Worm (Caenorhabditis elegans) whole organism, early embryonic: ENCODE results near the gene ldp-1.

Experiments used
- B0310.2 ChIP-seq: sonication (generic microtip); optimal IDR thresholded peaks from 2 replicates; lab custom pipeline; 2016; ENCODE audit warnings: mild to moderate bottlenecking, missing genetic modification characterization, missing compliant biosample characterization
- F13C5.2 ChIP-seq: sonication (generic microtip); optimal IDR thresholded peaks from 2 replicates; lab custom pipeline; 2017; ENCODE audit warnings: mild to moderate bottlenecking, missing genetic modification characterization, inconsistent platforms, missing compliant biosample characterization
- aly-1 ChIP-seq: sonication (generic microtip); optimal IDR thresholded peaks from 2 replicates; lab custom pipeline; 2016; ENCODE audit warnings: missing genetic modification characterization, missing compliant biosample characterization
- ama-1 ChIP-seq: fragments of 150-350 bp; optimal IDR thresholded peaks from 2 replicates; lab custom pipeline; 2014
- ceh-13 ChIP-seq: fragments of 200-800 bp; sonication (Bioruptor generic); optimal IDR thresholded peaks from 2 replicates; lab custom pipeline; 2018; ENCODE audit warnings: mild to moderate bottlenecking, missing genetic modification characterization, missing compliant biosample characterization
- ceh-36 ChIP-seq: sonication (generic microtip); optimal IDR thresholded peaks from 2 replicates; lab custom pipeline; 2016; ENCODE audit warnings: missing genetic modification characterization, inconsistent platforms, missing compliant biosample characterization
- ets-7 ChIP-seq: sonication (generic microtip); optimal IDR thresholded peaks from 2 replicates; lab custom pipeline; 2016; ENCODE audit warnings: missing genotype, missing genetic modification characterization, missing compliant biosample characterization
- flt-1 ChIP-seq: fragments of 200-800 bp; sonication (Bioruptor generic); IDR thresholded peaks from 2 replicates; pipeline ENCODE4 v1.3.6; 2022; ENCODE audit warnings: missing genetic modification characterization, missing compliant biosample characterization
- hmbx-1 ChIP-seq: sonication (generic microtip); optimal IDR thresholded peaks from 2 replicates; lab custom pipeline; 2016; ENCODE audit warnings: mild to moderate bottlenecking, missing genetic modification characterization, missing compliant biosample characterization
- hmg-4 ChIP-seq: fragments of 200-800 bp; sonication (Bioruptor generic); optimal IDR thresholded peaks from 2 replicates; lab custom pipeline; 2018; ENCODE audit warnings: mild to moderate bottlenecking, missing genetic modification characterization, missing compliant biosample characterization
- hnd-1 ChIP-seq: sonication (generic microtip); optimal IDR thresholded peaks from 2 replicates; lab custom pipeline; 2016; ENCODE audit warnings: missing genetic modification characterization, missing compliant biosample characterization
- pes-1 ChIP-seq: fragments of 200-800 bp; sonication (Bioruptor generic); IDR thresholded peaks from 2 replicates; pipeline ENCODE4 v1.3.6; 2022; ENCODE audit warnings: missing genetic modification reagents, missing genetic modification characterization, missing compliant biosample characterization
- scrt-1 ChIP-seq: fragments of 200-800 bp; sonication (Bioruptor generic); IDR thresholded peaks from 2 replicates; pipeline ENCODE4 v1.3.6; 2022; ENCODE audit warnings: missing genetic modification characterization, missing compliant biosample characterization
- sea-1 ChIP-seq: fragments of 200-800 bp; sonication (Bioruptor generic); conservative IDR thresholded peaks from 2 replicates; pipeline ENCODE4 v1.3.6; 2022; ENCODE audit warnings: missing genetic modification characterization, missing compliant biosample characterization
- tbx-11 ChIP-seq: fragments of 200-800 bp; sonication (Bioruptor generic); IDR thresholded peaks from 2 replicates; pipeline ENCODE4 v1.3.6; 2022; ENCODE audit warnings: missing genetic modification characterization, missing compliant biosample characterization
- tbx-37 ChIP-seq: fragments of 200-800 bp; sonication (Bioruptor generic); conservative IDR thresholded peaks from 2 replicates; pipeline ENCODE4 v1.3.6; 2022; ENCODE audit warnings: missing genetic modification reagents, missing genetic modification characterization, missing compliant biosample characterization
- tra-4 ChIP-seq: sonication (generic microtip); optimal IDR thresholded peaks from 2 replicates; lab custom pipeline; 2017; ENCODE audit warnings: missing genetic modification characterization, missing compliant biosample characterization

Gene ldp-1

ce11 chrV:2097653-2098052, 29.7 kb upstream of the ldp-1 start, which contains the start of gene clec-208:
clec-208 (plus strand) TSS chrV:2097953.
- TF ChIP-seq scrt-1 (GFP tag; lab: Robert Waterston, UW) = no peak
- TF ChIP-seq tra-4 = no peak
- no peak for TF ChIP-seq tbx-37 (GFP tag; lab: Robert Waterston, UW)
- TF ChIP-seq flt-1 (GFP tag; lab: Robert Waterston, UW) = no peak
- no peak for TF ChIP-seq hnd-1 (tag; lab: Kevin White, UChicago)

DNA sequence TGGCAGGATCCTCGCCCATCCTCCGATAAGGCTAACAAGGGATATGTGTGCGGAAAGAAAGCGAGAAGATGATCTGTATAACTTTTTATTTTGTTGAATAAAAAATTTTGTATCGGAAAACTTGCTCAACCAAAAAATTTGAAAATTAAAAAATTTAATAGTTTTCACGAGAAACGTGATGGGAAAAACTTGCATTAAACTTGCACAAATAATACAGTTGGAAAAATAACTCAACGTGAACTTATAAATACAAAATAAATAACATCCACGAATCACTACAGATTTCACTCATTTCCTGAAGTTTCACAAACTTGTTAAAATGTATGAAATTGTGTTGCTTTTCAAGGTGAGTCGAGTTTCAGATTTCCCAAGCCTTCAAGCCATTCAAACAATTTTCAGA, 28.3 kb upstream of the ldp-1 start, which contains the start of gene F36F12.7:
Gene F36F12.7, plus strand, starts transcription at position 301 of the 400 bp plus-strand sequence.
- no peak for TF ChIP-seq ceh-13 (GFP tag; lab: Kevin White, UChicago)
- TF ChIP-seq ceh-36 (tag; lab: Kevin White, UChicago) = no peak
- TF ChIP-seq tbx-37 (GFP tag; lab: Robert Waterston, UW) = no peak
- no peak for TF ChIP-seq hmg-4 (GFP tag; lab: Kevin White, UChicago)
- TF ChIP-seq scrt-1 (GFP tag; lab: Robert Waterston, UW) = no peak
- TF ChIP-seq tbx-11 = no peak
- no peak for TF ChIP-seq flt-1 (GFP tag; lab: Robert Waterston, UW)
- no peak for TF ChIP-seq B0310.2
- TF ChIP-seq hmbx-1 (tag; lab: Kevin White, UChicago) = no peak
- TF ChIP-seq ama-1 (lab: Kevin White, UChicago) = no peak
- no peak for TF ChIP-seq pes-1
- TF ChIP-seq F13C5.2 (tag; lab: Kevin White, UChicago) = no peak

ce11 chrV:2103118-2103517, 24.2 kb upstream of the ldp-1 start, which contains the start of gene F36F12.1:
F36F12.1 (minus strand) TSS chrV:2103218.
- TF ChIP-seq F13C5.2 (tag; lab: Kevin White, UChicago) (no peak), sea-1 (GFP tag; lab: Robert Waterston, UW) (no peak), hmbx-1 (tag; lab: Kevin White, UChicago) (no peak), tbx-37 (GFP tag; lab: Robert Waterston, UW) (no peak), aly-1 (tag; lab: Kevin White, UChicago) (no peak), tra-4 (no peak), scrt-1 (GFP tag; lab: Robert Waterston, UW) (no peak), ets-7 (no peak), hnd-1 (tag; lab: Kevin White, UChicago) (no peak), B0310.2 (no peak), hmg-4 (GFP tag; lab: Kevin White, UChicago) (no peak), ceh-36 (tag; lab: Kevin White, UChicago) (no peak), ama-1 (lab: Kevin White, UChicago) (no peak), flt-1 (GFP tag; lab: Robert Waterston, UW) (no peak), ceh-13 (GFP tag; lab: Kevin White, UChicago) (no peak), pes-1 (no peak), tbx-11 (no peak)

DNA sequence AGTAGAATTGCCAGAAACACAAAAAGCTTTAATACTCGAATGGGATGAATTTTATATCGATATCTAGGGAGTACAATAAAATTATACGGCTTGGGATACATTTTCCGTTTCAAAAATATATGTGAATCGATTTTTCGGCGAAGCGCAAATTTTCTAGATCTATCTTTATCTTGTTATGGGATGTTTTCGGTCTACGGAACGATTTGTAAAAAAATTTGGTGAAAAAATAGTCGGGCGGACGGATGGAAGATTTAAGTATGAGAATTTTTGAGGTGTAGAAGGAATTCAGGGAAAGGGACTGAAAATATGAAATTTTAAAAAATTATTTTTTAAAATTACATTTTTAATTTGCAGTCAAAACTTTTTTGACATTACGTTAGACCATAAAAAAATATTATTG, 21.4 kb upstream of the ldp-1 start, which contains the start of gene F22F7.4:
Gene F22F7.4, minus strand, starts transcription at position 101 of the 400 bp plus-strand sequence.
- TF ChIP-seq tbx-11 = no peak
- TF ChIP-seq hmbx-1 (tag; lab: Kevin White, UChicago) = no peak
- TF ChIP-seq ama-1 (lab: Kevin White, UChicago) = no peak
- TF ChIP-seq hnd-1 (tag; lab: Kevin White, UChicago) = no peak
- no peak for TF ChIP-seq flt-1 (GFP tag; lab: Robert Waterston, UW)
- TF ChIP-seq ceh-13 (GFP tag; lab: Kevin White, UChicago) = no peak
- no peak for TF ChIP-seq pes-1
- TF ChIP-seq aly-1 (tag; lab: Kevin White, UChicago) = no peak
- TF ChIP-seq tra-4 = no peak
- no peak for TF ChIP-seq sea-1 (GFP tag; lab: Robert Waterston, UW)
- no peak for TF ChIP-seq hmg-4 (GFP tag; lab: Kevin White, UChicago)
- no peak for TF ChIP-seq ceh-36 (tag; lab: Kevin White, UChicago)
- no peak for TF ChIP-seq ets-7
- TF ChIP-seq F13C5.2 (tag; lab: Kevin White, UChicago) = no peak
- no peak for TF ChIP-seq scrt-1 (GFP tag; lab: Robert Waterston, UW)
- TF ChIP-seq B0310.2 = no peak
- no peak for TF ChIP-seq tbx-37 (GFP tag; lab: Robert Waterston, UW)

DNA sequence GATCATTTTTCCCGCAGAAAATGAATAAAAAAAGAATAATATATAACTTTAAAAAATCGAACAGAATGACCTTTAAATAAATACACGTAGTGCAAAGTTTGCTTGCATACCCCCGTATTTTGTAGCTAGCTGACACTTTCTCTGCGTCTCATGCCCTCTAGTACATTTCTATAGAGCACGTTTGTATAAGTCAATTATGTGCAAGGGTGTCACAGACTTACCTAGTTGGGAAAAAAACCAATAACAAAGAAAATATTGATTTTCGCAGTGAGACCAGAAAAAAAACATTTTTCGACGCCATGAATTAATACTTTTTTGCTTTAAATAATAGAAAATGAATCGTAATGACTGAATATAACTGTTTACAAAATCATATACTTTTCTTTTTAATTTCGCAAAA, 18.0 kb upstream of the ldp-1 start, which contains the start of gene ckb-4:
Gene ckb-4, minus strand, starts transcription at position 140 of the 400 bp plus-strand sequence.
- TF ChIP-seq ama-1 (lab: Kevin White, UChicago) = no peak
- TF ChIP-seq hmg-4 (GFP tag; lab: Kevin White, UChicago) = no peak
- TF ChIP-seq tra-4 = no peak

DNA sequence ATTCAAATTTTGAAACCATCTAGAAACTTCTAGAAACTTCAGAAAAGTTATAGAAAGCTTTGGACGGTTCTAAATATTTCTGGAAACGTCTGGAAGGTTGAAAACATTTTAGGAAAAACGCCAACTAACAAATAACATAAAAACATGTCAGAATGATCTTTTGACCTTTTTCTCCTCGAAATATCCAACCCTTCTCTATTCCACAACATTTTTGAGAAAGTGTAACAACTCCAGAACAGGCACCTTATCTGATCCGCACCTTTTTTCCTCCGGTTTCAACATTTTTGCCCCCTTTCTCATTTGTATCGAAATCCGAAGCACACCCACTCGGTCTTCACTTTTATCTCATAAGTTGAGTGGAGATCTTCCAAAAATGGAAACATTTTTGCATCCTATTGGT, 17.0 kb upstream of the ldp-1 start, which contains the start of gene F22F7.3:
Gene F22F7.3, plus strand, starts transcription at position 301 of the 400 bp plus-strand sequence.
- TF ChIP-seq ets-7 (no peak), aly-1 (tag; lab: Kevin White, UChicago) (no peak), tra-4 (no peak), ceh-13 (GFP tag; lab: Kevin White, UChicago) (no peak), scrt-1 (GFP tag; lab: Robert Waterston, UW) (no peak), ama-1 (lab: Kevin White, UChicago) (no peak), sea-1 (GFP tag; lab: Robert Waterston, UW) (no peak), B0310.2 (no peak), flt-1 (GFP tag; lab: Robert Waterston, UW) (no peak), hmg-4 (GFP tag; lab: Kevin White, UChicago) (no peak)

- TF ChIP-seq scrt-1 (GFP tag; lab: Robert Waterston, UW) = no peak
- no peak for TF ChIP-seq ets-7
- TF ChIP-seq aly-1 (tag; lab: Kevin White, UChicago) = no peak
- no peak for TF ChIP-seq flt-1 (GFP tag; lab: Robert Waterston, UW)
- no peak for TF ChIP-seq tbx-37 (GFP tag; lab: Robert Waterston, UW)
- no peak for TF ChIP-seq B0310.2
- TF ChIP-seq hnd-1 (tag; lab: Kevin White, UChicago) = no peak
- TF ChIP-seq ceh-36 (tag; lab: Kevin White, UChicago) = no peak
- TF ChIP-seq hmg-4 (GFP tag; lab: Kevin White, UChicago) = no peak
- TF ChIP-seq sea-1 (GFP tag; lab: Robert Waterston, UW) = no peak
- TF ChIP-seq tbx-11 = no peak
- no peak for TF ChIP-seq ceh-13 (GFP tag; lab: Kevin White, UChicago)
- no peak for TF ChIP-seq pes-1
Measured at ce11 chrV:2118574-2118973, 8.8 kb upstream of the ldp-1 start, which contains the start of gene bgnt-1.2. bgnt-1.2 (minus strand) TSS chrV:2118674.
